Worm (Caenorhabditis elegans): ENCODE data around the gene R02D5.24.

DNA sequence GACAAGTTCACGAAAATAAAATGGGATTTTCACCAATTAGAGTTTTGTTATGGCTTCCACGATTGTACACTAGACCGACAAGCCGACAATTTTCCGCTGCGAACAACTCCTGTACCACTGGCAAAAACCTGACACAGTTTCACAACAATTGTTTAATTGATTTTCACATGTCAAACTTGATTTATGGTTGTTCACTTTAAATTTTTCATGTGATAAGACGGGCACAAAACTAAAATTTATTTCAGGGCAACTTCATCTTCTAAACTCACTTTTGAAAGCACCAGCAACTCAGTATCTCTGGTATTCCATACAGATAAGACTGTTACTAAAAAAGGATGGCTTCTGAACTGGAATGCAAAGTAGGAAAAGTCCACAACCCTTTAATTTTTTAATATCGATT is 19.7 kb upstream of the R02D5.24 start, which contains the start of gene R02D5.7:
- TF ChIP-seq ref-1 (GFP tag; conservative IDR thresholded peaks at IDR 0.05) (no peak), ztf-29 (GFP tag; IDR thresholded peaks at IDR 0.05) (no peak), T22C8.4 (GFP tag; IDR thresholded peaks at IDR 0.05) (no peak)

Measured in whole organism, midembryonic.